Fruit fly (Drosophila melanogaster): ENCODE data around the gene Epg5.

DNA sequence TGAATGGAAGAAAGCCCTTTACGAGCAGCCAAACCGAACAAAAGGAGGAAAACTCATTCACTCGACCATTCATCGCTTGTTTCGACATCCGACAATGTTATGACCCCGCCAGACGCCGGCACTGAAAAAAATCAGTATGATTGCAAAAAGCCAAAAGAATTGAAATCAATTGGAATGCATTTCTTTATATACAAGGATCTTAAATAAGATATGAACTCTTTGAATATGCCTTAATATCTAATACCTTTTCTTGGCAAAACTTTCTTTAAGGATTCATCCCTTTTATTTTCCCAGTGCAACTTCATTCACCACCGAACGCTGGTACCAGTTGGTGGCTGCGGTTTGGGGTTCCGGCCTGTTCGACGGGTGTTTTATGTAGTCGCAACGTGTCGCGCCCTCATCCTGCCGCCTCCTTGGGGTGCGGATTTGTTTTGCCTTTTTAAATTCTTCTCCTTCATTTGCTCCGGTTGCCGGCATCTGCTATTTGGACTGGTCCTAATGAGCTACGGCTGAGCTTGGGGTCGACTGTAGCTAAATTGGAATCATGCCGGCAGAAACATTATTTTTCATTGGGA, 38.8 kb downstream of the Epg5 start:
- TF ChIP-seq lz (GFP tag; optimal IDR thresholded peaks at IDR 0.05) (peak; percentile 65), Met (GFP tag; optimal IDR thresholded peaks at IDR 0.05) (peak; percentile 76)
